Worm (Caenorhabditis elegans): Measurements from ENCODE around the gene F36H12.10.

DNA sequence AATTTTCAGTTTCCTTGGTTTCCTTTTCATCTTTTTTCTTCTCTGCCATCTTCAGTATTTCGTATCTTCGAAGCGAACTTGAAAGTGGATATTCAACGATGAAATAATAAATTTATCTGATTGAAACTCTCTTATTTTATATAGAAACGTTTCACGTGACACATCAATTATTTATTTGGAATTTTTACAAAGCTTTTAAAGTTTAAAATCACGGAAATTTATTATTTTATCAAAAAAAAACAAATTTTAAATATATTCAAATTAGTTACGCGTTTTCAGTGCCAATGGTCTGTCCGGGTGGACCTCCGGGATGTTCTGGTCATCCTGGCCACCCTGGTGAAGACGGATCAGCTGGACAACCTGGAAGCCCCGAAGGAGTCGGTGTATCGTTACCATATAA is 48.5 kb upstream of the F36H12.10 start, which contains the start of gene ZK354.7:
- TF ChIP-seq C08G9.2 (tag; optimal IDR thresholded peaks at IDR 0.05) (no peak), F13H6.1 (tag; optimal IDR thresholded peaks at IDR 0.05) (no peak), pha-4 (tag; optimal IDR thresholded peaks at IDR 0.05) (no peak), fkh-10 (GFP tag; optimal IDR thresholded peaks at IDR 0.05) (no peak), hlh-15 (tag; optimal IDR thresholded peaks at IDR 0.05) (no peak), sdc-2 (tag; optimal IDR thresholded peaks at IDR 0.05) (no peak), T23F11.4 (GFP tag; optimal IDR thresholded peaks at IDR 0.05) (no peak), ama-1 (optimal IDR thresholded peaks at IDR 0.05) (no peak), ets-4 (tag; optimal IDR thresholded peaks at IDR 0.05) (no peak), elt-2 (tag; optimal IDR thresholded peaks at IDR 0.05) (no peak), nhr-11 (tag; optimal IDR thresholded peaks at IDR 0.05) (no peak), unc-55 (GFP tag; optimal IDR thresholded peaks at IDR 0.05) (no peak), rnt-1 (tag; optimal IDR thresholded peaks at IDR 0.05) (no peak)

Data from whole organism, late embryonic.